Fruit fly (Drosophila melanogaster): ENCODE data around the gene CG7778.

- no peak for TF ChIP-seq CG31627 (GFP tag; optimal IDR thresholded peaks at IDR 0.05)
- no peak for TF ChIP-seq topi (GFP tag; optimal IDR thresholded peaks at IDR 0.05)
- TF ChIP-seq CG7368 (GFP tag; optimal IDR thresholded peaks at IDR 0.05), result no peak
- no peak for TF ChIP-seq acj6 (GFP tag; optimal IDR thresholded peaks at IDR 0.05)
Measured at dm6 chr2L:8344536-8344935, 1.9 kb upstream of the CG7778 start.

Data from whole organism, prepupa.